Fruit fly (Drosophila melanogaster) whole organism, wandering third instar larva: ENCODE measurements around the gene CG14312.

ENCODE experiments used
- CG9705 ChIP-seq: fragments of 200-800 bp; sonication (Bioruptor generic); optimal IDR thresholded peaks from 2 replicates; lab custom pipeline; 2018; ENCODE audit warnings: missing biosample characterization, mild to moderate bottlenecking, missing genetic modification characterization
- Hnf4 ChIP-seq: fragments of 200-800 bp; sonication (Bioruptor generic); optimal IDR thresholded peaks from 2 replicates; lab custom pipeline; 2016; ENCODE audit warnings: missing biosample characterization, mild to moderate bottlenecking, missing genetic modification characterization
- Myc ChIP-seq: fragments of >200 bp; optimal IDR thresholded peaks from 2 replicates; lab custom pipeline; 2017
- Vsx2 ChIP-seq: fragments of 200-300, 225-300 bp; sonication (Bioruptor generic); optimal IDR thresholded peaks from 2 replicates; lab custom pipeline; 2018; ENCODE audit warnings: missing biosample characterization, missing genetic modification characterization; ENCODE audit not compliant: partially characterized antibody
- br ChIP-seq: fragments of 200-800 bp; sonication (Bioruptor generic); optimal IDR thresholded peaks from 2 replicates; lab custom pipeline; 2016; ENCODE audit warnings: missing biosample characterization, missing genetic modification characterization
- brk ChIP-seq: fragments of 200-800 bp; sonication (Bioruptor generic); optimal IDR thresholded peaks from 2 replicates; lab custom pipeline; 2016; ENCODE audit warnings: missing biosample characterization, mild to moderate bottlenecking, missing genetic modification characterization
- dmrt93B ChIP-seq: fragments of 200-800 bp; sonication (Bioruptor generic); optimal IDR thresholded peaks from 2 replicates; lab custom pipeline; 2018; ENCODE audit warnings: missing biosample characterization, mild to moderate bottlenecking, missing genetic modification characterization
- rgr ChIP-seq: fragments of 200-800 bp; sonication (Bioruptor generic); optimal IDR thresholded peaks from 3 replicates; lab custom pipeline; 2016; ENCODE audit warnings: missing biosample characterization, mild to moderate bottlenecking, missing genetic modification characterization
- usp ChIP-seq: fragments of >200 bp; optimal IDR thresholded peaks from 2 replicates; lab custom pipeline; 2017; ENCODE audit warnings: missing biosample characterization, missing genetic modification characterization
- woc ChIP-seq: sonication (Bioruptor generic); optimal IDR thresholded peaks from 2 replicates; lab custom pipeline; 2016; ENCODE audit warnings: missing biosample characterization, mild to moderate bottlenecking, missing genetic modification characterization

Gene CG14312

DNA sequence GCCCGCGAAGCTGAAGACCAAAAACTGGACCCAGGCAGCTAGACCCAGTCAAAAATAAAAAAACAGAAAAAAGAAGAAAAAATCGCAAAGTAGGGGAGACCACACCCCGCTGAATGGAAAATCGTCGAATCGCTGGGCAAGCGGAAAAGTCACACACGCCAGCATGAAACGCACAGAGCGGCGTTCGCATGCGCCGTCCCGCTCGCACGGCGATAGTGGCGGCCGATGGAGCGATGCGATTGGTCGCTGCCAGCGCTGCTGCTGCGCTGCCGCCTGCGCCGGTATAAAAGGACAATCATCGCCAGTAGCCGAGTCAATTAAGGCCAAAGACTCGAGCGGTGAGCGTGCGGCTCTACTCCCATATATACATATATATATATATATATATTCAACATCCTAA is 47.4 kb downstream of the CG14312 start, which contains the start of gene repo:
Gene repo, plus strand, starts transcription at position 314 of the 400 bp plus-strand sequence.
- no peak for TF ChIP-seq Vsx2
- no peak for TF ChIP-seq Hnf4

DNA sequence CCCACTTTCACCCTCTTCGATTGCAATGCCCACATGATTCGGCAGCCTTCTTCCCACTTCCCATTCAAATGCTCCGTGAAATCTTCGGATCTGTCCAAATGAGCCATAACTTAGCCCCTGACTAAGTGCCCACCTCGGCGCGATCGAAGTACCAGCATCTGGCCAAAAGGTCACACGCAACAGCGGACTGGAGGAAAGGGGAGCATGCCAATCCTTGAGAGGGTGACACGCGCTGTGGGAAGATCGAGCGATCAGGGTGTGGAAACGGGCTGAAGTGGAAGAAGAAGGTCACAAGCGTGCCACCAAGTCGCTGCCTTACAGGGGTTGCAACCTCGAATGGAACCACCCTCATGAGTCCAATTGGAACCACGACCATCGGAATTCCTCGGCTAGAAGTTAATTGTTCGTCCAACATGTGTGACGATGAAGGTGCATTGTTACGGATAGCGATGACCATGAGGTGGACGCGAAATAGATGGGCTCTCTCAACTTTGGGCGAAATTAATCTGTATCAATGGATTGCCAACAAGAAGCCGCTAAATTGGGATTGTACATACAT is 48.5 kb downstream of the CG14312 start:
- TF ChIP-seq brk (GFP tag; lab: Kevin White, UChicago): no peak
- no peak for TF ChIP-seq rgr (GFP tag; lab: Kevin White, UChicago)
- TF ChIP-seq CG9705: no peak
- no peak for TF ChIP-seq Hnf4
- TF ChIP-seq woc (GFP tag; lab: Kevin White, UChicago): no peak
- TF ChIP-seq usp (GFP tag; lab: Kevin White, UChicago): no peak
- no peak for TF ChIP-seq Vsx2
- no peak for TF ChIP-seq dmrt93B (GFP tag; lab: Kevin White, UChicago)
- TF ChIP-seq Myc (lab: Kevin White, UChicago): no peak
- no peak for TF ChIP-seq br (GFP tag; lab: Kevin White, UChicago)
- TF ChIP-seq, all 38 proteins: peak for 0
